Worm (Caenorhabditis elegans) whole organism, young adult: ENCODE results near the gene rps-0.
A peak's percentile ranks its signal among the peaks of the same experiment; 100 is the strongest.

ENCODE experiments used
- B0019.2 ChIP-seq: fragments of 200-800 bp; sonication (Bioruptor generic); conservative IDR thresholded peaks from 2 replicates; pipeline ENCODE4 v1.3.6; 2022; ENCODE audit warnings: missing genetic modification reagents, missing genetic modification characterization, missing compliant biosample characterization
- B0336.3 ChIP-seq: fragments of 200-800 bp; sonication (Bioruptor generic); IDR thresholded peaks from 2 replicates; pipeline ENCODE4 v1.3.6; 2022; ENCODE audit warnings: missing genetic modification characterization, missing compliant biosample characterization
- C06A6.2 ChIP-seq: fragments of 200-800 bp; sonication (Bioruptor generic); conservative IDR thresholded peaks from 2 replicates; pipeline ENCODE4 v1.3.6; 2022; ENCODE audit warnings: missing genetic modification characterization, missing compliant biosample characterization
- C17E4.6 ChIP-seq: fragments of 200-800 bp; sonication (Bioruptor generic); IDR thresholded peaks from 2 replicates; pipeline ENCODE4 v1.3.6; 2022; ENCODE audit warnings: missing genetic modification reagents, missing genetic modification characterization, missing compliant biosample characterization
- D2030.7 ChIP-seq: fragments of 200-800 bp; sonication (Bioruptor generic); IDR thresholded peaks from 2 replicates; pipeline ENCODE4 v1.3.6; 2022; ENCODE audit warnings: missing genetic modification reagents, missing genetic modification characterization, missing compliant biosample characterization
- F23B12.7 ChIP-seq: sonication (generic microtip); optimal IDR thresholded peaks from 2 replicates; lab custom pipeline; 2017; ENCODE audit warnings: missing genetic modification characterization, mild to moderate bottlenecking, missing compliant biosample characterization, antibody characterized with exemption, moderate library complexity; ENCODE audit not compliant: insufficient read depth
- F33H1.4 ChIP-seq: fragments of 200-800 bp; sonication (Bioruptor generic); IDR thresholded peaks from 2 replicates; pipeline ENCODE4 v1.3.6; 2022; ENCODE audit warnings: missing genetic modification reagents, missing genetic modification characterization, missing compliant biosample characterization
- K12H6.12 ChIP-seq: fragments of 200-800 bp; sonication (Bioruptor generic); optimal IDR thresholded peaks from 2 replicates; lab custom pipeline; 2018; ENCODE audit warnings: mild to moderate bottlenecking, missing genetic modification characterization, missing compliant biosample characterization
- T07F8.4 ChIP-seq: sonication (generic microtip); optimal IDR thresholded peaks from 2 replicates; lab custom pipeline; 2016; ENCODE audit warnings: mild to moderate bottlenecking, missing genetic modification characterization, moderate library complexity, missing compliant biosample characterization
- Y53G8AR.9 ChIP-seq: fragments of 200-800 bp; sonication (Bioruptor generic); conservative IDR thresholded peaks from 2 replicates; pipeline ENCODE4 v1.3.6; 2022; ENCODE audit warnings: missing genetic modification reagents, missing genetic modification characterization, missing compliant biosample characterization
- Y79H2A.3 ChIP-seq: fragments of 200-800 bp; sonication (Bioruptor generic); conservative IDR thresholded peaks from 2 replicates; pipeline ENCODE4 v1.3.6; 2022; ENCODE audit warnings: missing genetic modification reagents, missing genetic modification characterization, missing compliant biosample characterization
- ZK185.1 ChIP-seq: sonication (generic microtip); optimal IDR thresholded peaks from 2 replicates; lab custom pipeline; 2016; ENCODE audit warnings: mild to moderate bottlenecking, missing genetic modification characterization, missing compliant biosample characterization; ENCODE audit not compliant: poor library complexity, severe bottlenecking
- akir-1 ChIP-seq: fragments of 200-800 bp; sonication (Bioruptor generic); optimal IDR thresholded peaks from 2 replicates; lab custom pipeline; 2018; ENCODE audit warnings: mild to moderate bottlenecking, missing genetic modification characterization, moderate library complexity, missing compliant biosample characterization
- aptf-2 ChIP-seq: fragments of 200-800 bp; sonication (Bioruptor generic); conservative IDR thresholded peaks from 2 replicates; pipeline ENCODE4 v1.3.6; 2022; ENCODE audit warnings: missing genetic modification reagents, missing genetic modification characterization, missing compliant biosample characterization
- attf-3 ChIP-seq: fragments of 200-800 bp; sonication (Bioruptor generic); conservative IDR thresholded peaks from 2 replicates; pipeline ENCODE4 v1.3.6; 2022; ENCODE audit warnings: missing genetic modification reagents, missing genetic modification characterization, missing compliant biosample characterization
- attf-6 ChIP-seq: fragments of 200-800 bp; sonication (Bioruptor generic); IDR thresholded peaks from 2 replicates; pipeline ENCODE4 v1.3.6; 2022; ENCODE audit warnings: missing genetic modification reagents, missing genetic modification characterization, missing compliant biosample characterization
- bed-1 ChIP-seq: fragments of 200-800 bp; sonication (Bioruptor generic); IDR thresholded peaks from 2 replicates; pipeline ENCODE4 v1.3.6; 2022; ENCODE audit warnings: missing genetic modification reagents, missing genetic modification characterization, missing compliant biosample characterization
- ccch-3 ChIP-seq: fragments of 200-800 bp; sonication (Bioruptor generic); optimal IDR thresholded peaks from 2 replicates; lab custom pipeline; 2018; ENCODE audit warnings: mild to moderate bottlenecking, missing genetic modification characterization, missing compliant biosample characterization
- cebp-1 ChIP-seq, 2 experiments: fragments of 200-800 bp in 1 of 2; sonication (Bioruptor generic) in 1 of 2; sonication (generic microtip) in 1 of 2; IDR thresholded peaks in 1 of 2; optimal IDR thresholded peaks in 1 of 2; 2 replicates each; pipeline versions ENCODE4 v1.3.6 to Lab custom; 2017 to 2022; ENCODE audit warnings: missing compliant biosample characterization in 2 of 2, missing genetic modification characterization in 2 of 2, mild to moderate bottlenecking in 1 of 2, missing genetic modification reagents in 1 of 2, moderate library complexity in 1 of 2
- ceh-40 ChIP-seq: fragments of 200-800 bp; sonication (Bioruptor generic); IDR thresholded peaks from 2 replicates; pipeline ENCODE4 v1.3.6; 2022; ENCODE audit warnings: missing genetic modification characterization, missing compliant biosample characterization
- ceh-91 ChIP-seq: fragments of 200-800 bp; sonication (Bioruptor generic); IDR thresholded peaks from 2 replicates; pipeline ENCODE4 v1.3.6; 2022; ENCODE audit warnings: missing genetic modification reagents, missing genetic modification characterization, missing compliant biosample characterization
- chd-7 ChIP-seq: sonication (generic microtip); optimal IDR thresholded peaks from 2 replicates; lab custom pipeline; 2016; ENCODE audit warnings: mild to moderate bottlenecking, missing genetic modification characterization, moderate library complexity, missing compliant biosample characterization
- egrh-3 ChIP-seq: fragments of 200-800 bp; sonication (Bioruptor generic); IDR thresholded peaks from 2 replicates; pipeline ENCODE4 v1.3.6; 2022; ENCODE audit warnings: missing genetic modification reagents, missing genetic modification characterization, missing compliant biosample characterization
- ekl-4 ChIP-seq: fragments of 200-800 bp; sonication (Bioruptor generic); IDR thresholded peaks from 2 replicates; pipeline ENCODE4 v1.3.6; 2022; ENCODE audit warnings: missing genetic modification reagents, missing genetic modification characterization, missing compliant biosample characterization
- ets-4 ChIP-seq: fragments of 200-800 bp; sonication (Bioruptor generic); optimal IDR thresholded peaks from 2 replicates; lab custom pipeline; 2018; ENCODE audit warnings: mild to moderate bottlenecking, missing genetic modification characterization, missing compliant biosample characterization
- fkh-3 ChIP-seq: sonication (generic microtip); optimal IDR thresholded peaks from 2 replicates; lab custom pipeline; 2016; ENCODE audit warnings: mild to moderate bottlenecking, missing genetic modification characterization, missing compliant biosample characterization
- gei-17 ChIP-seq: fragments of 200-800 bp; sonication (Bioruptor generic); optimal IDR thresholded peaks from 2 replicates; lab custom pipeline; 2018; ENCODE audit warnings: mild to moderate bottlenecking, missing genetic modification characterization, missing compliant biosample characterization
- him-1 ChIP-seq: sonication (generic microtip); optimal IDR thresholded peaks from 2 replicates; lab custom pipeline; 2016; ENCODE audit warnings: missing genotype, missing genetic modification reagents, missing genetic modification characterization, missing compliant biosample characterization
- hmg-20 ChIP-seq: fragments of 200-800 bp; sonication (Bioruptor generic); IDR thresholded peaks from 2 replicates; pipeline ENCODE4 v1.3.6; 2022; ENCODE audit warnings: missing genetic modification reagents, missing genetic modification characterization, missing compliant biosample characterization
- hrde-1 ChIP-seq: sonication (generic microtip); optimal IDR thresholded peaks from 2 replicates; lab custom pipeline; 2016; ENCODE audit warnings: missing genetic modification characterization, mild to moderate bottlenecking, missing compliant biosample characterization, moderate library complexity, missing genotype, missing genetic modification reagents, borderline replicate concordance
- lsy-27 ChIP-seq: sonication (generic microtip); optimal IDR thresholded peaks from 2 replicates; lab custom pipeline; 2017; ENCODE audit warnings: missing genetic modification characterization, mild to moderate bottlenecking, missing compliant biosample characterization, antibody characterized with exemption, missing genotype, borderline replicate concordance; ENCODE audit not compliant: insufficient read depth
- madf-10 ChIP-seq: sonication (generic microtip); optimal IDR thresholded peaks from 2 replicates; lab custom pipeline; 2016; ENCODE audit warnings: mild to moderate bottlenecking, missing genetic modification characterization, missing compliant biosample characterization
- madf-8 ChIP-seq: fragments of 200-800 bp; sonication (Bioruptor generic); conservative IDR thresholded peaks from 2 replicates; pipeline ENCODE4 v1.3.6; 2022; ENCODE audit warnings: missing genetic modification reagents, missing genetic modification characterization, missing compliant biosample characterization
- mcd-1 ChIP-seq: fragments of 200-800 bp; sonication (Bioruptor generic); IDR thresholded peaks from 2 replicates; pipeline ENCODE4 v1.3.6; 2022; ENCODE audit warnings: missing genetic modification reagents, missing genetic modification characterization, missing compliant biosample characterization
- mel-28 ChIP-seq: sonication (generic microtip); optimal IDR thresholded peaks from 2 replicates; lab custom pipeline; 2016; ENCODE audit warnings: borderline replicate concordance, mild to moderate bottlenecking, missing genetic modification characterization, missing compliant biosample characterization
- mxl-1 ChIP-seq: sonication (generic microtip); optimal IDR thresholded peaks from 2 replicates; lab custom pipeline; 2016; ENCODE audit warnings: missing genetic modification characterization, missing compliant biosample characterization
- nfya-1 ChIP-seq: sonication (generic microtip); optimal IDR thresholded peaks from 2 replicates; lab custom pipeline; 2017; ENCODE audit warnings: antibody characterized with exemption, missing compliant biosample characterization, missing genetic modification characterization, borderline replicate concordance; ENCODE audit not compliant: insufficient read depth
- nfyb-1 ChIP-seq: fragments of 200-800 bp; sonication (Bioruptor generic); IDR thresholded peaks from 2 replicates; pipeline ENCODE4 v1.3.6; 2022; ENCODE audit warnings: missing genetic modification reagents, missing genetic modification characterization, missing compliant biosample characterization
- nhr-179 ChIP-seq: sonication (generic microtip); optimal IDR thresholded peaks from 2 replicates; lab custom pipeline; 2016; ENCODE audit warnings: mild to moderate bottlenecking, missing genetic modification characterization, missing compliant biosample characterization
- nhr-90 ChIP-seq: sonication (generic microtip); optimal IDR thresholded peaks from 2 replicates; lab custom pipeline; 2016; ENCODE audit warnings: missing genotype, mild to moderate bottlenecking, missing genetic modification characterization, missing compliant biosample characterization
- repo-1 ChIP-seq: sonication (generic microtip); optimal IDR thresholded peaks from 2 replicates; lab custom pipeline; 2017; ENCODE audit warnings: mild to moderate bottlenecking, missing genetic modification characterization, missing compliant biosample characterization
- rpc-1 ChIP-seq, 2 experiments: fragments of 150-350 bp in 1 of 2; sonication (generic microtip) in 1 of 2; optimal IDR thresholded peaks; 2 replicates each; lab custom pipeline; 2014 to 2018; ENCODE audit warnings: missing biosample characterization in 1 of 2, missing genetic modification characterization in 1 of 2, missing genetic modification reagents in 1 of 2, missing genotype in 1 of 2
- somi-1 ChIP-seq: fragments of 200-800 bp; sonication (Bioruptor generic); optimal IDR thresholded peaks from 2 replicates; lab custom pipeline; 2018; ENCODE audit warnings: mild to moderate bottlenecking, missing genetic modification characterization, missing compliant biosample characterization
- tlf-1 ChIP-seq: fragments of 200-800 bp; sonication (Bioruptor generic); optimal IDR thresholded peaks from 2 replicates; lab custom pipeline; 2018; ENCODE audit warnings: mild to moderate bottlenecking, missing genetic modification characterization, missing compliant biosample characterization
- zim-3 ChIP-seq: sonication (generic microtip); optimal IDR thresholded peaks from 2 replicates; lab custom pipeline; 2017; ENCODE audit warnings: mild to moderate bottlenecking, missing genetic modification characterization, moderate library complexity, missing compliant biosample characterization
- ztf-26 ChIP-seq: sonication (generic microtip); optimal IDR thresholded peaks from 2 replicates; lab custom pipeline; 2017; ENCODE audit warnings: missing genetic modification characterization, missing compliant biosample characterization

Gene rps-0

DNA sequence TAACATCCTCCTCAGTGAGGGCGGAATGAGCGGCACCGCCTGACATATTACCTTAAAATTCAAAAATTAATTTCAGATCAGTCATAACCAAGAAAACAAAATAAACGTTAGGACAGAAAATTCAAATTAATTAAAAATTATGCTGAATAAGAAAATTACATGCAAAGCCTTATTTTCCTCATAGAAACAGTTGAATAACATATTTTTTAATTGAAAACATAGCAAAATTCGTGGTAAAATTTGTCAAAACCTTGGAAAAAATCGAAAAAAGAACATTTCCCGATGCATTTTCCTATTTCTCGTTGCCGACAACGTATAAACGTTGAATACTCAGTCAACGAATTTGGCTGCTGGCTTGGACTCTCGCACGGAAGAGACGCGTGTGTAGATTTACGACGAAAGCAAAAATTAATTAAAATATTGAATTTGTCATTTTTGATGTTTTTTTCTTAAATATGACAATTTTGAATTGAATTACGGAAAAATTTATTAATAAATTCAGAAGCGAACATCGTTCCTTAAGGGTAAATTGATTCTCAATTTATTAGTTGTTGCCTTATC, at the start of gene rps-0, which contains the start of gene rbg-3:
rps-0 (minus strand) TSS at position 51 of the 561 bp plus-strand sequence.
rbg-3 (plus strand) TSS at position 424 of the 561 bp plus-strand sequence.
- TF ChIP-seq ZK185.1 (tag; lab: Kevin White, UChicago) (peak; percentile 86), ekl-4 (peak; percentile 41), madf-10 (peak; percentile 77), Y79H2A.3 (GFP tag; lab: Robert Waterston, UW) (no peak), tlf-1 (peak; percentile 88), ets-4 (GFP tag; lab: Kevin White, UChicago) (no peak), bed-1 (no peak), rpc-1 (optimal IDR thresholded peaks at IDR 0.05; lab: Kevin White, UChicago) (no peak), rpc-1 (tag; optimal IDR thresholded peaks at IDR 0.05; lab: Kevin White, UChicago) (no peak), nhr-179 (tag; lab: Kevin White, UChicago) (no peak), ccch-3 (GFP tag; lab: Kevin White, UChicago) (no peak), C06A6.2 (GFP tag; lab: Robert Waterston, UW) (no peak; the same call in 1 of the 2 replicates), gei-17 (no peak), nfya-1 (tag; lab: Kevin White, UChicago) (no peak), F23B12.7 (peak; percentile 94), fkh-3 (tag; lab: Kevin White, UChicago) (no peak), somi-1 (GFP tag; lab: Kevin White, UChicago) (peak; percentile 24), nfyb-1 (GFP tag; lab: Robert Waterston, UW) (peak; percentile 86), madf-8 (GFP tag; lab: Robert Waterston, UW) (peak; percentile 42), akir-1 (GFP tag; lab: Kevin White, UChicago) (no peak), mel-28 (tag; lab: Kevin White, UChicago) (no peak), ceh-40 (GFP tag; lab: Robert Waterston, UW) (no peak), zim-3 (no peak), hmg-20 (GFP tag; lab: Robert Waterston, UW) (no peak), him-1 (tag; lab: Kevin White, UChicago) (peak; percentile 40), C17E4.6 (GFP tag; lab: Robert Waterston, UW) (peak; percentile 46; the same call in 1 of the 2 replicates), nhr-90 (no peak), Y53G8AR.9 (GFP tag; lab: Robert Waterston, UW) (peak; percentile 58; the same call in 1 of the 2 replicates), B0019.2 (GFP tag; lab: Robert Waterston, UW) (peak; percentile 74; the same call in 1 of the 2 replicates), B0336.3 (GFP tag; lab: Robert Waterston, UW) (0 out of 2 replicates have a peak, but pooled peaks have one; percentile 35), repo-1 (tag; lab: Kevin White, UChicago) (no peak), aptf-2 (GFP tag; lab: Robert Waterston, UW) (no peak), F33H1.4 (GFP tag; lab: Robert Waterston, UW) (peak; percentile 99), chd-7 (no peak), cebp-1 (GFP tag; IDR thresholded peaks at IDR 0.05; lab: Robert Waterston, UW) (no peak), cebp-1 (tag; optimal IDR thresholded peaks at IDR 0.05; lab: Kevin White, UChicago) (peak; percentile 80), lsy-27 (tag; lab: Kevin White, UChicago) (no peak), ztf-26 (peak; percentile 20), ceh-91 (GFP tag; lab: Robert Waterston, UW) (peak; percentile 81), mcd-1 (GFP tag; lab: Robert Waterston, UW) (peak; percentile 83), attf-6 (GFP tag; lab: Robert Waterston, UW) (no peak), T07F8.4 (tag; lab: Kevin White, UChicago) (no peak), mxl-1 (no peak), egrh-3 (GFP tag; lab: Robert Waterston, UW) (no peak), hrde-1 (tag; lab: Kevin White, UChicago) (no peak), D2030.7 (GFP tag; lab: Robert Waterston, UW) (peak; percentile 79), K12H6.12 (tag; lab: Kevin White, UChicago) (peak; percentile 49), attf-3 (GFP tag; lab: Robert Waterston, UW) (peak; percentile 48; the same call in 1 of the 2 replicates)
